Fruit fly (Drosophila melanogaster) whole organism, embryonic: ENCODE results near the gene UBL3.

ENCODE experiments used
- Atf6 ChIP-seq: fragments of 200-800 bp; sonication (Bioruptor generic); IDR thresholded peaks from 2 replicates; pipeline ENCODE4 v1.3.6; 2022; ENCODE audit warnings: missing biosample characterization, missing genetic modification characterization
- BEAF-32 ChIP-seq: fragments of 200-800 bp; sonication (Bioruptor generic); optimal IDR thresholded peaks from 3 replicates; lab custom pipeline; 2017; ENCODE audit warnings: missing biosample characterization, missing genetic modification characterization, mild to moderate bottlenecking, moderate library complexity, missing genetic modification reagents
- CG10267 ChIP-seq: fragments of 200-800 bp; sonication (Bioruptor generic); optimal IDR thresholded peaks from 2 replicates; lab custom pipeline; 2018; ENCODE audit warnings: missing biosample characterization, mild to moderate bottlenecking, missing genetic modification characterization, moderate library complexity
- CG10654 ChIP-seq: fragments of 200-800 bp; sonication (Bioruptor generic); optimal IDR thresholded peaks from 2 replicates; lab custom pipeline; 2016; ENCODE audit warnings: missing biosample characterization, missing genetic modification characterization
- CG11456 ChIP-seq: fragments of 200-800 bp; sonication (Bioruptor generic); IDR thresholded peaks from 3 replicates; pipeline ENCODE4 v1.3.6; 2022; ENCODE audit warnings: missing biosample characterization, missing genetic modification characterization
- CG11560 ChIP-seq: fragments of 200-800 bp; sonication (Bioruptor generic); IDR thresholded peaks from 3 replicates; pipeline ENCODE4 v1.3.6; 2022; ENCODE audit warnings: missing biosample characterization, missing genetic modification characterization
- CG11695 ChIP-seq: fragments of 200-800 bp; sonication (Bioruptor generic); IDR thresholded peaks from 3 replicates; pipeline ENCODE4 v1.3.6; 2022; ENCODE audit warnings: missing biosample characterization, missing genetic modification characterization
- CG12391 ChIP-seq: fragments of 200-800 bp; sonication (Bioruptor generic); optimal IDR thresholded peaks from 3 replicates; lab custom pipeline; 2018; ENCODE audit warnings: missing biosample characterization, mild to moderate bottlenecking, missing genetic modification characterization, moderate library complexity
- CG12942 ChIP-seq: fragments of 200-800 bp; sonication (Bioruptor generic); optimal IDR thresholded peaks from 3 replicates; lab custom pipeline; 2016; ENCODE audit warnings: missing biosample characterization, missing genetic modification characterization
- CG13287 ChIP-seq: fragments of 200-800 bp; sonication (Bioruptor generic); IDR thresholded peaks from 2 replicates; pipeline ENCODE4 v1.3.6; 2022; ENCODE audit warnings: missing biosample characterization, missing genetic modification characterization; ENCODE audit not compliant: partially characterized antibody
- CG14441 ChIP-seq: fragments of 200-800 bp; sonication (Bioruptor generic); IDR thresholded peaks from 2 replicates; pipeline ENCODE4 v1.3.6; 2022; ENCODE audit warnings: missing biosample characterization, missing genetic modification characterization
- CG14965 ChIP-seq: fragments of 200-800 bp; sonication (Bioruptor generic); optimal IDR thresholded peaks from 2 replicates; lab custom pipeline; 2016; ENCODE audit warnings: missing biosample characterization, missing genetic modification characterization, borderline replicate concordance
- CG1792 ChIP-seq: fragments of 200-800 bp; sonication (Bioruptor generic); optimal IDR thresholded peaks from 2 replicates; lab custom pipeline; 2016; ENCODE audit warnings: missing biosample characterization, missing genetic modification characterization
- CG2120 ChIP-seq: fragments of 200-800 bp; sonication (Bioruptor generic); optimal IDR thresholded peaks from 3 replicates; lab custom pipeline; 2016; ENCODE audit warnings: missing biosample characterization, missing genetic modification characterization
- CG2875 ChIP-seq: fragments of 200-800 bp; sonication (Bioruptor generic); optimal IDR thresholded peaks from 2 replicates; lab custom pipeline; 2017; ENCODE audit warnings: missing biosample characterization, mild to moderate bottlenecking, missing genetic modification characterization, missing genetic modification reagents
- CG31224 ChIP-seq: fragments of 200-800 bp; sonication (Bioruptor generic); IDR thresholded peaks from 2 replicates; pipeline ENCODE4 v1.3.6; 2022; ENCODE audit warnings: missing biosample characterization, missing genetic modification characterization
- CG31441 ChIP-seq: fragments of 200-800 bp; sonication (Bioruptor generic); IDR thresholded peaks from 2 replicates; pipeline ENCODE4 v1.3.6; 2022; ENCODE audit warnings: missing biosample characterization, missing genetic modification characterization
- CG4328 ChIP-seq: fragments of 200-800 bp; sonication (Bioruptor generic); optimal IDR thresholded peaks from 3 replicates; lab custom pipeline; 2017; ENCODE audit warnings: missing biosample characterization, missing genetic modification reagents, missing genetic modification characterization
- CG4424 ChIP-seq: fragments of 200-800 bp; sonication (Bioruptor generic); optimal IDR thresholded peaks from 3 replicates; lab custom pipeline; 2016; ENCODE audit warnings: missing biosample characterization, missing genetic modification characterization
- CG4820 ChIP-seq: fragments of 200-800 bp; sonication (Bioruptor generic); optimal IDR thresholded peaks from 3 replicates; lab custom pipeline; 2016; ENCODE audit warnings: missing biosample characterization, missing genetic modification characterization
- CG4854 ChIP-seq: fragments of 200-800 bp; sonication (Bioruptor generic); optimal IDR thresholded peaks from 2 replicates; lab custom pipeline; 2016; ENCODE audit warnings: missing biosample characterization, missing genetic modification characterization, inconsistent platforms
- CG6254 ChIP-seq: fragments of 200-800 bp; sonication (Bioruptor generic); optimal IDR thresholded peaks from 3 replicates; lab custom pipeline; 2017; ENCODE audit warnings: mild to moderate bottlenecking, missing biosample characterization, missing genetic modification reagents, missing genetic modification characterization
- CG6272 ChIP-seq: fragments of 200-800 bp; sonication (Bioruptor generic); IDR thresholded peaks from 2 replicates; pipeline ENCODE4 v1.3.6; 2022; ENCODE audit warnings: missing biosample characterization, missing genetic modification characterization
- CG6654 ChIP-seq: fragments of 200-800 bp; sonication (Bioruptor generic); optimal IDR thresholded peaks from 2 replicates; lab custom pipeline; 2017; ENCODE audit warnings: missing biosample characterization, mild to moderate bottlenecking, missing genetic modification characterization
- CG7556 ChIP-seq: fragments of 200-800 bp; sonication (Bioruptor generic); optimal IDR thresholded peaks from 2 replicates; lab custom pipeline; 2017; ENCODE audit warnings: missing biosample characterization, mild to moderate bottlenecking, missing genetic modification characterization
- CHES-1-like ChIP-seq: fragments of 200-800 bp; sonication (Bioruptor generic); optimal IDR thresholded peaks from 2 replicates; lab custom pipeline; 2016; ENCODE audit warnings: missing biosample characterization, missing genetic modification characterization
- E2f2 ChIP-seq: fragments of 200-800 bp; sonication (Bioruptor generic); IDR thresholded peaks from 2 replicates; pipeline ENCODE4 v1.3.6; 2022; ENCODE audit warnings: missing biosample characterization, missing genetic modification characterization
- ERR ChIP-seq: fragments of 200-800 bp; sonication (Bioruptor generic); optimal IDR thresholded peaks from 2 replicates; lab custom pipeline; 2016; ENCODE audit warnings: missing biosample characterization, missing genetic modification characterization
- Eip74EF ChIP-seq, 2 experiments: fragments of 200-800 bp in 1 of 2; fragments of >200 bp in 1 of 2; sonication (Bioruptor generic) in 1 of 2; optimal IDR thresholded peaks; 2 replicates each; lab custom pipeline; 2017 to 2019; ENCODE audit warnings: missing biosample characterization in 2 of 2, missing genetic modification characterization in 2 of 2, mild to moderate bottlenecking in 1 of 2, moderate library complexity in 1 of 2
- Fer1 ChIP-seq: fragments of 200-800 bp; sonication (Bioruptor generic); optimal IDR thresholded peaks from 2 replicates; lab custom pipeline; 2017; ENCODE audit warnings: missing biosample characterization, mild to moderate bottlenecking, missing genetic modification characterization
- Gsc ChIP-seq: fragments of 200-800 bp; sonication (Bioruptor generic); IDR thresholded peaks from 2 replicates; pipeline ENCODE4 v1.3.6; 2022; ENCODE audit warnings: missing biosample characterization, missing genetic modification characterization
- HLH3B ChIP-seq: fragments of 200-800 bp; sonication (Bioruptor generic); IDR thresholded peaks from 2 replicates; pipeline ENCODE4 v1.3.6; 2022; ENCODE audit warnings: missing biosample characterization, missing genetic modification characterization
- HmgZ ChIP-seq: fragments of 200-800 bp; sonication (Bioruptor generic); optimal IDR thresholded peaks from 2 replicates; lab custom pipeline; 2018; ENCODE audit warnings: missing biosample characterization, mild to moderate bottlenecking, missing genetic modification characterization
- Hr51 ChIP-seq, 2 experiments: fragments of 200-800 bp; sonication (Bioruptor generic); optimal IDR thresholded peaks; 2 replicates in 1 of 2; 3 replicates in 1 of 2; lab custom pipeline; 2016 to 2018; ENCODE audit warnings: missing biosample characterization in 2 of 2, missing genetic modification characterization in 2 of 2, mild to moderate bottlenecking in 1 of 2, moderate library complexity in 1 of 2
- NK7.1 ChIP-seq: fragments of 200-800 bp; sonication (Bioruptor generic); optimal IDR thresholded peaks from 3 replicates; lab custom pipeline; 2016; ENCODE audit warnings: missing biosample characterization, missing genetic modification characterization
- Ravus ChIP-seq: fragments of 200-800 bp; sonication (Bioruptor generic); IDR thresholded peaks from 2 replicates; pipeline ENCODE4 v1.3.6; 2022; ENCODE audit warnings: missing biosample characterization, missing genetic modification characterization
- Rfx ChIP-seq: fragments of 200-800 bp; sonication (Bioruptor generic); IDR thresholded peaks from 2 replicates; pipeline ENCODE4 v1.3.6; 2022; ENCODE audit warnings: missing biosample characterization, missing genetic modification characterization
- Sox102F ChIP-seq: fragments of 200-800 bp; sonication (Bioruptor generic); optimal IDR thresholded peaks from 2 replicates; lab custom pipeline; 2018; ENCODE audit warnings: missing biosample characterization, mild to moderate bottlenecking, missing genetic modification characterization, moderate library complexity
- Stat92E ChIP-seq, 3 experiments: fragments of >200 bp in 2 of 3; fragments of 200-800 bp in 1 of 3; sonication (Bioruptor generic) in 1 of 3; optimal IDR thresholded peaks; 2 replicates each; lab custom pipeline; 2017 to 2019; ENCODE audit warnings: missing biosample characterization in 3 of 3, missing genetic modification characterization in 3 of 3, mild to moderate bottlenecking in 1 of 3, moderate library complexity in 1 of 3
- Taf1 ChIP-seq: fragments of 200-800 bp; sonication (Bioruptor generic); IDR thresholded peaks from 2 replicates; pipeline ENCODE4 v1.3.6; 2022; ENCODE audit warnings: missing biosample characterization, missing genetic modification characterization
- bowl ChIP-seq: fragments of 200-800 bp; sonication (Bioruptor generic); IDR thresholded peaks from 2 replicates; pipeline ENCODE4 v1.3.6; 2022; ENCODE audit warnings: missing biosample characterization, missing genetic modification characterization
- cato ChIP-seq: fragments of 200-800 bp; sonication (Bioruptor generic); optimal IDR thresholded peaks from 2 replicates; lab custom pipeline; 2016; ENCODE audit warnings: missing biosample characterization, missing genetic modification characterization, borderline replicate concordance
- cg ChIP-seq: fragments of 200-800 bp; sonication (Bioruptor generic); optimal IDR thresholded peaks from 3 replicates; lab custom pipeline; 2019; ENCODE audit warnings: missing biosample characterization, mild to moderate bottlenecking, missing genetic modification characterization, moderate library complexity
- crc ChIP-seq: fragments of 200-800 bp; sonication (Bioruptor generic); optimal IDR thresholded peaks from 2 replicates; lab custom pipeline; 2016; ENCODE audit warnings: missing biosample characterization, missing genetic modification characterization
- crol ChIP-seq: fragments of 200-800 bp; sonication (Bioruptor generic); IDR thresholded peaks from 2 replicates; pipeline ENCODE4 v1.3.6; 2022; ENCODE audit warnings: missing biosample characterization, missing genetic modification characterization
- hth ChIP-seq: fragments of >200 bp; optimal IDR thresholded peaks from 2 replicates; lab custom pipeline; 2017; ENCODE audit warnings: inconsistent platforms
- ro ChIP-seq: fragments of 200-800 bp; sonication (Bioruptor generic); IDR thresholded peaks from 2 replicates; pipeline ENCODE4 v1.3.6; 2022; ENCODE audit warnings: missing biosample characterization, missing genetic modification characterization
- stwl ChIP-seq: fragments of 200-800 bp; sonication (Bioruptor generic); optimal IDR thresholded peaks from 3 replicates; lab custom pipeline; 2018; ENCODE audit warnings: missing biosample characterization, mild to moderate bottlenecking, missing genetic modification characterization, moderate library complexity
- ttk ChIP-seq: fragments of 200-800 bp; sonication (Bioruptor generic); IDR thresholded peaks from 2 replicates; pipeline ENCODE4 v2.1.2; 2022; ENCODE audit warnings: missing biosample characterization, missing genetic modification characterization
- twi ChIP-seq: fragments of 200-800 bp; optimal IDR thresholded peaks from 2 replicates; lab custom pipeline; 2019; ENCODE audit warnings: missing biosample characterization, mild to moderate bottlenecking, missing genetic modification characterization, moderate library complexity

UBL3 gene

DNA sequence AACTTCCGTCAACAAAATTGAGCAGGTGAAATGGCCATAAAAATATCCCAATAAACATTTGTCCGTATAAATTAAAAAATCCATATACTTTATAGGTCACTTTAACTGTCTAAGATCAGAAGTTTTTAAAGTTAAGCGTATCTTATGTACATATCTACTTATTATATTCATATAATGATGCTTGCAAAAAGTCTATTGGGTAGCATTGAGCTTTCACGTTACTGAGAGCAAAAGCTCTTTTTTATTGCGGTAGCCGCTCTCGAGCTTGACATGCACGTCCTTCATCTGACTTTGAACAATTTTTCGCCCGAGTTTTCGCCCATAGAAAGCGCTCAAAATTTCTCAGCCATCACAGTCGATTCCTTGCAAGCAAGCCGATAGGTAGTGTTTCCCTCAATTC, 14.9 kb upstream of the UBL3 start, which contains the start of gene Gapdh2 (continued):
- peak; percentile 63 for TF ChIP-seq CG13287 (GFP tag; lab: Robert Waterston, UW)
- TF ChIP-seq ERR (GFP tag; lab: Kevin White, UChicago): peak; percentile 100
- no peak; the same call in 1 of the 2 replicates for TF ChIP-seq ro (GFP tag; lab: Robert Waterston, UW)
- TF ChIP-seq CG7556 (GFP tag; lab: Kevin White, UChicago): peak; percentile 100
- TF ChIP-seq CG14965: peak; percentile 76
- peak; percentile 98 for TF ChIP-seq crc (GFP tag; lab: Kevin White, UChicago)
- peak; percentile 98 for TF ChIP-seq CG4854 (GFP tag; lab: Kevin White, UChicago)
- peak; percentile 100 for TF ChIP-seq Fer1 (GFP tag; lab: Kevin White, UChicago)
- peak; percentile 99 for TF ChIP-seq CG2120 (GFP tag; lab: Kevin White, UChicago)
- TF ChIP-seq CG2875 (GFP tag; lab: Kevin White, UChicago): peak; percentile 98
- TF ChIP-seq CG12942 (GFP tag; lab: Kevin White, UChicago): peak; percentile 97
- TF ChIP-seq Ravus (GFP tag; lab: Robert Waterston, UW): peak; percentile 97
- TF ChIP-seq CG4328 (GFP tag; lab: Kevin White, UChicago): peak; percentile 100
- TF ChIP-seq CG14441 (GFP tag; lab: Robert Waterston, UW): peak; percentile 99
- TF ChIP-seq Eip74EF (GFP tag; optimal IDR thresholded peaks at IDR 0.05; lab: Kevin White, UChicago): peak in 1 of 2 experiments; percentile 100
- TF ChIP-seq twi (tag; lab: Kevin White, UChicago): peak; percentile 96
- peak; percentile 95 to 100 for TF ChIP-seq Hr51 (GFP tag; optimal IDR thresholded peaks at IDR 0.05; lab: Kevin White, UChicago)
- TF ChIP-seq ttk (GFP tag; lab: Robert Waterston, UW): peak; percentile 98
- peak; percentile 100 for TF ChIP-seq CG11695 (GFP tag; lab: Robert Waterston, UW)
- peak; percentile 99 for TF ChIP-seq CG12391
- peak; percentile 98 for TF ChIP-seq CG10267 (tag; lab: Kevin White, UChicago)
- peak; percentile 97 for TF ChIP-seq CG31224
- TF ChIP-seq CG11456: peak; percentile 98; the same call in 2 of the 3 replicates
- peak; percentile 38 for TF ChIP-seq BEAF-32 (GFP tag; lab: Kevin White, UChicago)
- TF ChIP-seq CG1792: peak; percentile 94
- TF ChIP-seq CG6254 (GFP tag; lab: Kevin White, UChicago): peak; percentile 96
- TF ChIP-seq CG4820 (GFP tag; lab: Kevin White, UChicago): peak; percentile 98
- peak; percentile 91 for TF ChIP-seq CG6654 (GFP tag; lab: Kevin White, UChicago)
- TF ChIP-seq CG6272 (GFP tag; lab: Robert Waterston, UW): peak; percentile 93; the same call in 1 of the 2 replicates
- TF ChIP-seq cg (GFP tag; lab: Kevin White, UChicago): peak; percentile 18
- peak; percentile 97 for TF ChIP-seq CHES-1-like
- TF ChIP-seq hth (lab: Kevin White, UChicago): no peak
- peak; percentile 98 for TF ChIP-seq CG10654 (GFP tag; lab: Kevin White, UChicago)
- TF ChIP-seq Stat92E (GFP tag; optimal IDR thresholded peaks at IDR 0.05; lab: Kevin White, UChicago): peak in 1 of 3 experiments; percentile 92
- TF ChIP-seq stwl (tag; lab: Kevin White, UChicago): no peak
- TF ChIP-seq HLH3B (GFP tag; lab: Robert Waterston, UW): peak; percentile 99
- TF ChIP-seq Rfx (GFP tag; lab: Robert Waterston, UW): peak; percentile 99
- TF ChIP-seq CG4424 (GFP tag; lab: Kevin White, UChicago): peak; percentile 99
- peak; percentile 96 for TF ChIP-seq cato (GFP tag; lab: Kevin White, UChicago)
- no peak for TF ChIP-seq Gsc
- TF ChIP-seq E2f2 (GFP tag; lab: Robert Waterston, UW): peak; percentile 92
- TF ChIP-seq Sox102F: peak; percentile 100
- peak; percentile 98 for TF ChIP-seq Taf1 (GFP tag; lab: Robert Waterston, UW)
- peak; percentile 100 for TF ChIP-seq CG31441 (GFP tag; lab: Robert Waterston, UW)
- TF ChIP-seq NK7.1 (GFP tag; lab: Kevin White, UChicago): peak; percentile 97
- TF ChIP-seq CG11560: no peak; the same call in 1 of the 3 replicates
- peak; percentile 100 for TF ChIP-seq Atf6 (GFP tag; lab: Robert Waterston, UW)
- TF ChIP-seq crol (GFP tag; lab: Robert Waterston, UW): no peak; the same call in 1 of the 2 replicates
- peak; percentile 99 for TF ChIP-seq bowl (GFP tag; lab: Robert Waterston, UW)
- peak; percentile 100 for TF ChIP-seq HmgZ
